Fruit fly (Drosophila melanogaster) whole organism, embryonic: Measurements from ENCODE around the gene STUB1.

ENCODE experiments used
- CG4282 ChIP-seq: fragments of 200-800 bp; sonication (Bioruptor generic); optimal IDR thresholded peaks from 2 replicates; lab custom pipeline; 2016; ENCODE audit warnings: missing biosample characterization, missing genetic modification characterization
- CG6689 ChIP-seq: fragments of 200-800 bp; sonication (Bioruptor generic); IDR thresholded peaks from 2 replicates; pipeline ENCODE4 v1.3.6; 2022; ENCODE audit warnings: missing biosample characterization, missing genetic modification characterization
- Ets97D ChIP-seq: fragments of 200-800 bp; sonication (Bioruptor generic); optimal IDR thresholded peaks from 3 replicates; lab custom pipeline; 2016; ENCODE audit warnings: missing biosample characterization, missing genetic modification characterization
- aop ChIP-seq: fragments of 200-800 bp; sonication (Bioruptor generic); IDR thresholded peaks from 2 replicates; pipeline ENCODE4 v1.3.6; 2022; ENCODE audit warnings: missing biosample characterization, missing genetic modification characterization
- bigmax ChIP-seq: fragments of 200-800 bp; sonication (Bioruptor generic); optimal IDR thresholded peaks from 2 replicates; lab custom pipeline; 2018; ENCODE audit warnings: missing biosample characterization, mild to moderate bottlenecking, missing genetic modification characterization
- ci ChIP-seq: fragments of 200-800 bp; sonication (Bioruptor generic); IDR thresholded peaks from 3 replicates; pipeline ENCODE4 v1.3.6; 2022; ENCODE audit warnings: missing biosample characterization, missing genetic modification characterization
- h ChIP-seq: fragments of >200 bp; optimal IDR thresholded peaks from 2 replicates; lab custom pipeline; 2017
- ind ChIP-seq: fragments of 200-800 bp; sonication (Bioruptor generic); optimal IDR thresholded peaks from 3 replicates; lab custom pipeline; 2016; ENCODE audit warnings: missing biosample characterization, missing genetic modification characterization
- luna ChIP-seq: fragments of 200-800 bp; sonication (Bioruptor generic); optimal IDR thresholded peaks from 2 replicates; lab custom pipeline; 2016; ENCODE audit warnings: missing biosample characterization, missing genetic modification characterization
- stc ChIP-seq: fragments of 200-800 bp; sonication (Bioruptor generic); IDR thresholded peaks from 2 replicates; pipeline ENCODE4 v1.3.6; 2022; ENCODE audit warnings: missing biosample characterization, missing genetic modification characterization
- vnd ChIP-seq: fragments of 200-800 bp; sonication (Bioruptor generic); IDR thresholded peaks from 3 replicates; pipeline ENCODE4 v1.3.6; 2022; ENCODE audit warnings: missing biosample characterization, missing genetic modification characterization; ENCODE audit not compliant: partially characterized antibody

Gene STUB1

dm6 chr2L:10488484-10489223 lies 51.3 kb downstream of the STUB1 start, which contains the start of the genes Cog4 and CG6144 (continued):
- TF ChIP-seq vnd (GFP tag; lab: Robert Waterston, UW) (peak; percentile 68), Ets97D (GFP tag; lab: Kevin White, UChicago) (peak; percentile 29), CG6689 (GFP tag; lab: Robert Waterston, UW) (peak; percentile 63), ind (GFP tag; lab: Kevin White, UChicago) (no peak), luna (GFP tag; lab: Kevin White, UChicago) (no peak), CG4282 (GFP tag; lab: Kevin White, UChicago) (no peak), ci (GFP tag; lab: Robert Waterston, UW) (0 out of 3 replicates have a peak, but pooled peaks have one; percentile 34), h (lab: Kevin White, UChicago) (no peak), aop (GFP tag; lab: Robert Waterston, UW) (no peak), stc (no peak), bigmax (no peak)
